Fruit fly (Drosophila melanogaster) S2 (cell line): Measurements from ENCODE around the gene CG15739.

Experiments
- CG8478 ChIP-seq: fragments of >200 bp; optimal IDR thresholded peaks from 2 replicates; lab custom pipeline; 2018
- CTCF ChIP-seq, 2 experiments: fragments of >200 bp; optimal IDR thresholded peaks; 2 replicates each; lab custom pipeline; 2018

- TF ChIP-seq CTCF (optimal IDR thresholded peaks at IDR 0.05; lab: Kevin White, UChicago) (no peak), CG8478 (no peak)
Measured at dm6 chrX:11854758-11855465, 18.2 kb upstream of the CG15739 start, which contains the start of the genes CG10347 and ATP7.
